Fruit fly (Drosophila melanogaster): Measurements from ENCODE around the gene Ubc7.

DNA sequence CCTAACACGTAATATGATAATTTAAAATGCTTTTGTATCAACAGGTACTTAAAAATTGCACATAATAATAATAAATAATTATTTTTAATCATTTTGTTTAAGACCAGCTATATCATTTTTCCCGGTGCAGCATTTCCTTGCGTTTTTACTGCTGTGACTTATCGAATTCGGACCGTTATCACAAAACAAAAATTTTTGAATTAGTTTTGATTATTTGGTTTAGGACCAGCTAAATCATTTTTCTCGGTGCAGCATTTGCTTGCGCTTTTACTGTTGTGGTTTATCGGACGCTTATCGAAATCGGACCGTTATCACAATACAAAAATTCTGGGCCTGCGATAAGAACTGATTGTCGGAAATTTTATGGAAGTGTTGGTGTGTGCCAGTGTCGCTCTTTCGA, 40.9 kb upstream of the Ubc7 start:
- no peak for TF ChIP-seq CTCF (optimal IDR thresholded peaks at IDR 0.05)
- no peak for TF ChIP-seq CG8478 (optimal IDR thresholded peaks at IDR 0.05)
